ENCODE assay signal across 5 fruit fly cellular contexts in the genomic region with DNA sequence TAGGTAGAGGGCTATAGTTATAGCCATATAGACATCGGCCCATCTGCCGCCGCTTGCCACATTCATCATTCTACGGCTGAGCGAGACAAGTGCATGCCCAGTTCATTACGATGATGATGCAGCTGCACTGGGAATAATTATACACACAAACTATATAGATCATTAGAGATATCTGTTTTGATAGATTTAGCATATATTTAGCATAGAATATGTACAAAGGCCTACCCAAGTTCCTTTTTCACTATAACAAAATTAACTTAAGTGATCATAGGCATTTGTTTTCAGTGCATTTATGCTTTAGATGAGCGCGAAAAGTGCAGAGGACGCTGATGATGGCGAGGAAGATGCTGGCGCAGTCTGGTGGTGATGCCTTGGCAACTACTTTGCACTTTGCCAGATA.
TF ChIP-seq lines count a peak whose summit lies in the region.

No protein-coding gene starts in this region.

- TF ChIP-seq CTCF in whole organism, embryonic (GFP tag; optimal IDR thresholded peaks at IDR 0.05; lab: Kevin White, UChicago) = no peak

TF ChIP-seq in whole organism, adult, 20 proteins besides CTCF, POLR2A, EP300 and RAD21:
- TF ChIP-seq toe (GFP tag; optimal IDR thresholded peaks at IDR 0.05; lab: Kevin White, UChicago) (no peak), CG12768 (GFP tag; optimal IDR thresholded peaks at IDR 0.05; lab: Kevin White, UChicago) (no peak), Hr96 (GFP tag; optimal IDR thresholded peaks at IDR 0.05; lab: Kevin White, UChicago) (peak; percentile 6)

TF ChIP-seq in whole organism, embryonic, 481 proteins besides CTCF, POLR2A, EP300 and RAD21 (continues in another document):
- TF ChIP-seq phol (tag; optimal IDR thresholded peaks at IDR 0.05; lab: Kevin White, UChicago) (peak; percentile 15), CG8388 (GFP tag; optimal IDR thresholded peaks at IDR 0.05; lab: Kevin White, UChicago) (peak; percentile 38), gem (tag; optimal IDR thresholded peaks at IDR 0.05; lab: Kevin White, UChicago) (peak; percentile 42), Drgx (GFP tag; IDR thresholded peaks at IDR 0.05; lab: Robert Waterston, UW) (peak; percentile 86), tio (GFP tag; optimal IDR thresholded peaks at IDR 0.05; lab: Kevin White, UChicago) (peak; percentile 25), CG6654 (GFP tag; optimal IDR thresholded peaks at IDR 0.05; lab: Kevin White, UChicago) (peak; percentile 6), CG2712 (tag; optimal IDR thresholded peaks at IDR 0.05; lab: Kevin White, UChicago) (peak; percentile 25), Sox102F (GFP tag; optimal IDR thresholded peaks at IDR 0.05; lab: Kevin White, UChicago) (peak; percentile 37), fd96Cb (tag; optimal IDR thresholded peaks at IDR 0.05; lab: Kevin White, UChicago) (peak; percentile 4), sisA (GFP tag; IDR thresholded peaks at IDR 0.05; lab: Robert Waterston, UW) (0 out of 2 replicates have a peak, but pooled peaks have one; percentile 17), Atf3 (GFP tag; optimal IDR thresholded peaks at IDR 0.05; lab: Kevin White, UChicago) (no peak), CG6791 (GFP tag; IDR thresholded peaks at IDR 0.05; lab: Robert Waterston, UW; ENCODE audit: partially characterized antibody) (no peak), CG10979 (tag; optimal IDR thresholded peaks at IDR 0.05; lab: Kevin White, UChicago) (peak; percentile 44), CG11504 (tag; optimal IDR thresholded peaks at IDR 0.05; lab: Kevin White, UChicago) (peak; percentile 11), CG18262 (tag; optimal IDR thresholded peaks at IDR 0.05; lab: Kevin White, UChicago) (peak; percentile 6), CG9215 (GFP tag; IDR thresholded peaks at IDR 0.05; lab: Robert Waterston, UW) (no peak), nau (GFP tag; optimal IDR thresholded peaks at IDR 0.05; lab: Kevin White, UChicago) (no peak), CG12299 (tag; optimal IDR thresholded peaks at IDR 0.05; lab: Kevin White, UChicago) (no peak), CG6689 (GFP tag; IDR thresholded peaks at IDR 0.05; lab: Robert Waterston, UW) (0 out of 2 replicates have a peak, but pooled peaks have one; percentile 10), Blimp-1 (GFP tag; optimal IDR thresholded peaks at IDR 0.05; lab: Kevin White, UChicago) (peak; percentile 49)

TF ChIP-seq in whole organism, prepupa, 60 proteins besides CTCF, POLR2A, EP300 and RAD21 (continues in another document):
- TF ChIP-seq cyc (GFP tag; optimal IDR thresholded peaks at IDR 0.05; lab: Kevin White, UChicago) (no peak), Gug (GFP tag; IDR thresholded peaks at IDR 0.05; lab: Robert Waterston, UW) (peak; percentile 86), spab (GFP tag; optimal IDR thresholded peaks at IDR 0.05; lab: Kevin White, UChicago) (peak; percentile 90), CG16779 (tag; optimal IDR thresholded peaks at IDR 0.05; lab: Kevin White, UChicago) (peak; percentile 73), Eip75B (GFP tag; optimal IDR thresholded peaks at IDR 0.05; lab: Kevin White, UChicago) (peak; percentile 79), CG8319 (GFP tag; optimal IDR thresholded peaks at IDR 0.05; lab: Kevin White, UChicago) (peak; percentile 34), Ets21C (GFP tag; optimal IDR thresholded peaks at IDR 0.05; lab: Kevin White, UChicago) (no peak), Sox102F (GFP tag; optimal IDR thresholded peaks at IDR 0.05; lab: Kevin White, UChicago) (no peak), Sox15 (GFP tag; optimal IDR thresholded peaks at IDR 0.05; lab: Kevin White, UChicago) (peak; percentile 50), CG10669 (GFP tag; optimal IDR thresholded peaks at IDR 0.05; lab: Kevin White, UChicago) (peak; percentile 88), OdsH (GFP tag; optimal IDR thresholded peaks at IDR 0.05; lab: Kevin White, UChicago) (peak; percentile 79), CG10631 (GFP tag; optimal IDR thresholded peaks at IDR 0.05; lab: Kevin White, UChicago) (peak; percentile 89), fkh (GFP tag; optimal IDR thresholded peaks at IDR 0.05; lab: Kevin White, UChicago) (no peak), CG6792 (GFP tag; optimal IDR thresholded peaks at IDR 0.05; lab: Kevin White, UChicago) (peak; percentile 67), CG7368 (GFP tag; optimal IDR thresholded peaks at IDR 0.05; lab: Kevin White, UChicago) (peak; percentile 62), CG3919 (GFP tag; optimal IDR thresholded peaks at IDR 0.05; lab: Kevin White, UChicago) (peak; percentile 90), CG4318 (GFP tag; optimal IDR thresholded peaks at IDR 0.05; lab: Kevin White, UChicago) (peak; percentile 75), Smox (GFP tag; optimal IDR thresholded peaks at IDR 0.05; lab: Kevin White, UChicago) (no peak), CG6276 (GFP tag; optimal IDR thresholded peaks at IDR 0.05; lab: Kevin White, UChicago) (peak; percentile 82), CG3032 (tag; optimal IDR thresholded peaks at IDR 0.05; lab: Kevin White, UChicago) (peak; percentile 92), Hr38 (GFP tag; optimal IDR thresholded peaks at IDR 0.05; lab: Kevin White, UChicago) (no peak), topi (GFP tag; optimal IDR thresholded peaks at IDR 0.05; lab: Kevin White, UChicago) (peak; percentile 23)

TF ChIP-seq in whole organism, pupa, 21 proteins besides CTCF, POLR2A, EP300 and RAD21:
- TF ChIP-seq fd96Ca (GFP tag; IDR thresholded peaks at IDR 0.05; lab: Robert Waterston, UW) (peak; percentile 81), EcR (GFP tag; optimal IDR thresholded peaks at IDR 0.05; lab: Kevin White, UChicago) (no peak), CG15710 (tag; optimal IDR thresholded peaks at IDR 0.05; lab: Kevin White, UChicago) (peak; percentile 88), CG10348 (GFP tag; IDR thresholded peaks at IDR 0.05; lab: Robert Waterston, UW) (no peak), Snoo (tag; optimal IDR thresholded peaks at IDR 0.05; lab: Kevin White, UChicago) (no peak), CG14655 (GFP tag; optimal IDR thresholded peaks at IDR 0.05; lab: Kevin White, UChicago) (peak; percentile 91), Ets98B (GFP tag; IDR thresholded peaks at IDR 0.05; lab: Robert Waterston, UW) (peak; percentile 86), CG34367 (tag; optimal IDR thresholded peaks at IDR 0.05; lab: Kevin White, UChicago) (peak; percentile 91), Pif1B (GFP tag; optimal IDR thresholded peaks at IDR 0.05; lab: Kevin White, UChicago) (peak; percentile 69), CG8301 (tag; optimal IDR thresholded peaks at IDR 0.05; lab: Kevin White, UChicago) (peak; percentile 89), CG32121 (GFP tag; IDR thresholded peaks at IDR 0.05; lab: Robert Waterston, UW) (peak; percentile 78), CG9948 (tag; optimal IDR thresholded peaks at IDR 0.05; lab: Kevin White, UChicago) (peak; percentile 94), D1 (tag; optimal IDR thresholded peaks at IDR 0.05; lab: Kevin White, UChicago) (peak; percentile 82), CG17806 (tag; optimal IDR thresholded peaks at IDR 0.05; lab: Kevin White, UChicago) (peak; percentile 94), gl (tag; optimal IDR thresholded peaks at IDR 0.05; lab: Kevin White, UChicago) (peak; percentile 87), rn (GFP tag; IDR thresholded peaks at IDR 0.05; lab: Robert Waterston, UW) (peak; percentile 76), CG12605 (GFP tag; IDR thresholded peaks at IDR 0.05; lab: Robert Waterston, UW) (peak; percentile 83), Pif1A (GFP tag; optimal IDR thresholded peaks at IDR 0.05; lab: Kevin White, UChicago) (peak; percentile 80), CG8159 (tag; optimal IDR thresholded peaks at IDR 0.05; lab: Kevin White, UChicago) (peak; percentile 92), CG4496 (GFP tag; IDR thresholded peaks at IDR 0.05; lab: Robert Waterston, UW) (peak; percentile 93), CG13204 (GFP tag; optimal IDR thresholded peaks at IDR 0.05; lab: Kevin White, UChicago) (peak; percentile 69)

TF ChIP-seq in whole organism, wandering third instar larva, 38 proteins besides CTCF, POLR2A, EP300 and RAD21:
- TF ChIP-seq jim (GFP tag; optimal IDR thresholded peaks at IDR 0.05; lab: Kevin White, UChicago) (no peak), h (GFP tag; optimal IDR thresholded peaks at IDR 0.05; lab: Kevin White, UChicago) (peak; percentile 9), foxo (GFP tag; optimal IDR thresholded peaks at IDR 0.05; lab: Kevin White, UChicago) (peak in 1 of 2 experiments; percentile 8)
